Fruit fly (Drosophila melanogaster) whole organism, embryonic: ENCODE measurements around the gene CG11699.

ENCODE experiments used
- CG11695 ChIP-seq: fragments of 200-800 bp; sonication (Bioruptor generic); IDR thresholded peaks from 3 replicates; pipeline ENCODE4 v1.3.6; 2022; ENCODE audit warnings: missing biosample characterization, missing genetic modification characterization
- CG12071 ChIP-seq: fragments of 200-800 bp; sonication (Bioruptor generic); optimal IDR thresholded peaks from 3 replicates; lab custom pipeline; 2018; ENCODE audit warnings: missing biosample characterization, mild to moderate bottlenecking, missing genetic modification characterization
- CG12236 ChIP-seq: fragments of 200-800 bp; sonication (Bioruptor generic); optimal IDR thresholded peaks from 2 replicates; lab custom pipeline; 2016; ENCODE audit warnings: missing biosample characterization, missing genetic modification characterization
- CG13424 ChIP-seq: fragments of 200-800 bp; sonication (Bioruptor generic); optimal IDR thresholded peaks from 2 replicates; lab custom pipeline; 2019; ENCODE audit warnings: missing biosample characterization, mild to moderate bottlenecking, missing genetic modification characterization, moderate library complexity
- CG13894 ChIP-seq: fragments of 200-800 bp; sonication (Bioruptor generic); optimal IDR thresholded peaks from 3 replicates; lab custom pipeline; 2018; ENCODE audit warnings: missing biosample characterization, mild to moderate bottlenecking, missing genetic modification characterization, moderate library complexity
- CG14441 ChIP-seq: fragments of 200-800 bp; sonication (Bioruptor generic); IDR thresholded peaks from 2 replicates; pipeline ENCODE4 v1.3.6; 2022; ENCODE audit warnings: missing biosample characterization, missing genetic modification characterization
- CG17385 ChIP-seq: fragments of 200-800 bp; sonication (Bioruptor generic); optimal IDR thresholded peaks from 3 replicates; lab custom pipeline; 2018; ENCODE audit warnings: missing biosample characterization, mild to moderate bottlenecking, missing genetic modification characterization
- CG17612 ChIP-seq: fragments of 200-800 bp; sonication (Bioruptor generic); IDR thresholded peaks from 2 replicates; pipeline ENCODE4 v1.3.6; 2022; ENCODE audit warnings: missing biosample characterization, missing genetic modification characterization
- CG18599 ChIP-seq: fragments of 200-800 bp; sonication (Bioruptor generic); optimal IDR thresholded peaks from 3 replicates; lab custom pipeline; 2017; ENCODE audit warnings: missing biosample characterization, missing genetic modification characterization, mild to moderate bottlenecking, moderate library complexity, missing genetic modification reagents
- CG2678 ChIP-seq: fragments of 200-800 bp; sonication (Bioruptor generic); optimal IDR thresholded peaks from 3 replicates; lab custom pipeline; 2019; ENCODE audit warnings: missing biosample characterization, mild to moderate bottlenecking, missing genetic modification characterization, moderate library complexity
- CG2712 ChIP-seq: fragments of 200-800 bp; optimal IDR thresholded peaks from 3 replicates; lab custom pipeline; 2019; ENCODE audit warnings: missing biosample characterization, mild to moderate bottlenecking, missing genetic modification characterization, moderate library complexity
- CG32532 ChIP-seq: fragments of 200-800 bp; sonication (Bioruptor generic); IDR thresholded peaks from 2 replicates; pipeline ENCODE4 v1.3.6; 2022; ENCODE audit warnings: missing biosample characterization, missing genetic modification characterization
- CG3281 ChIP-seq: fragments of 200-800 bp; sonication (Bioruptor generic); optimal IDR thresholded peaks from 3 replicates; lab custom pipeline; 2017; ENCODE audit warnings: missing biosample characterization, mild to moderate bottlenecking, missing genetic modification characterization
- CG3995 ChIP-seq: fragments of 200-800 bp; sonication (Bioruptor generic); optimal IDR thresholded peaks from 3 replicates; lab custom pipeline; 2016; ENCODE audit warnings: missing biosample characterization, missing genetic modification characterization
- CG7556 ChIP-seq: fragments of 200-800 bp; sonication (Bioruptor generic); optimal IDR thresholded peaks from 2 replicates; lab custom pipeline; 2017; ENCODE audit warnings: missing biosample characterization, mild to moderate bottlenecking, missing genetic modification characterization
- CG8290 ChIP-seq, 3 experiments: fragments of 200-800 bp; sonication (Bioruptor generic); optimal IDR thresholded peaks; 2 replicates each; lab custom pipeline; 2016 to 2019; ENCODE audit warnings: missing biosample characterization in 3 of 3, missing genetic modification characterization in 3 of 3, mild to moderate bottlenecking in 2 of 3, moderate library complexity in 1 of 3
- Chrac-16 ChIP-seq: fragments of 200-800 bp; sonication (Bioruptor generic); optimal IDR thresholded peaks from 3 replicates; lab custom pipeline; 2016; ENCODE audit warnings: missing biosample characterization, missing genetic modification characterization
- Dll ChIP-seq: fragments of 200-800 bp; sonication (Bioruptor generic); IDR thresholded peaks from 4 replicates; pipeline ENCODE4 v1.3.6; 2022; ENCODE audit warnings: missing biosample characterization, missing genetic modification characterization; ENCODE audit not compliant: partially characterized antibody
- Dp ChIP-seq: fragments of 200-800 bp; sonication (Bioruptor generic); optimal IDR thresholded peaks from 2 replicates; lab custom pipeline; 2018; ENCODE audit warnings: missing biosample characterization, mild to moderate bottlenecking, missing genetic modification characterization, moderate library complexity
- Eip74EF ChIP-seq, 2 experiments: fragments of 200-800 bp in 1 of 2; fragments of >200 bp in 1 of 2; sonication (Bioruptor generic) in 1 of 2; optimal IDR thresholded peaks; 2 replicates each; lab custom pipeline; 2017 to 2019; ENCODE audit warnings: missing biosample characterization in 2 of 2, missing genetic modification characterization in 2 of 2, mild to moderate bottlenecking in 1 of 2, moderate library complexity in 1 of 2
- HmgD ChIP-seq: fragments of 200-800 bp; sonication (Bioruptor generic); optimal IDR thresholded peaks from 3 replicates; lab custom pipeline; 2016; ENCODE audit warnings: missing biosample characterization, missing genetic modification characterization
- HmgZ ChIP-seq: fragments of 200-800 bp; sonication (Bioruptor generic); optimal IDR thresholded peaks from 2 replicates; lab custom pipeline; 2018; ENCODE audit warnings: missing biosample characterization, mild to moderate bottlenecking, missing genetic modification characterization
- Hr51 ChIP-seq, 2 experiments: fragments of 200-800 bp; sonication (Bioruptor generic); optimal IDR thresholded peaks; 2 replicates in 1 of 2; 3 replicates in 1 of 2; lab custom pipeline; 2016 to 2018; ENCODE audit warnings: missing biosample characterization in 2 of 2, missing genetic modification characterization in 2 of 2, mild to moderate bottlenecking in 1 of 2, moderate library complexity in 1 of 2
- Hr78 ChIP-seq, 2 experiments: fragments of 200-800 bp in 1 of 2; fragments of >200 bp in 1 of 2; sonication (Bioruptor generic) in 1 of 2; optimal IDR thresholded peaks; 2 replicates each; lab custom pipeline; 2017 to 2019; ENCODE audit warnings: missing biosample characterization in 2 of 2, missing genetic modification characterization in 2 of 2, mild to moderate bottlenecking in 1 of 2, moderate library complexity in 1 of 2
- Lhr ChIP-seq: fragments of 200-800 bp; sonication (Bioruptor generic); optimal IDR thresholded peaks from 3 replicates; lab custom pipeline; 2017; ENCODE audit warnings: mild to moderate bottlenecking, missing biosample characterization, missing genetic modification reagents, missing genetic modification characterization
- Lpt ChIP-seq: fragments of >200 bp; optimal IDR thresholded peaks from 2 replicates; lab custom pipeline; 2018; ENCODE audit warnings: missing biosample characterization, missing genetic modification characterization
- NFAT ChIP-seq: fragments of 200-800 bp; sonication (Bioruptor generic); IDR thresholded peaks from 2 replicates; pipeline ENCODE4 v1.3.6; 2022; ENCODE audit warnings: missing biosample characterization, missing genetic modification characterization
- PHDP ChIP-seq: fragments of 200-800 bp; sonication (Bioruptor generic); optimal IDR thresholded peaks from 3 replicates; lab custom pipeline; 2018; ENCODE audit warnings: missing biosample characterization, mild to moderate bottlenecking, missing genetic modification characterization, moderate library complexity
- Sin3A ChIP-seq: fragments of >200 bp; optimal IDR thresholded peaks from 2 replicates; lab custom pipeline; 2018
- Six4 ChIP-seq: fragments of 200-800 bp; sonication (Bioruptor generic); optimal IDR thresholded peaks from 2 replicates; lab custom pipeline; 2016; ENCODE audit warnings: missing biosample characterization, missing genetic modification characterization
- Xrp1 ChIP-seq: fragments of 200-800 bp; sonication (Bioruptor generic); IDR thresholded peaks from 2 replicates; pipeline ENCODE4 v1.3.6; 2022; ENCODE audit warnings: missing biosample characterization, missing genetic modification characterization
- cad ChIP-seq: fragments of >200 bp; optimal IDR thresholded peaks from 2 replicates; lab custom pipeline; 2017; ENCODE audit warnings: missing biosample characterization, missing genetic modification characterization
- cwo ChIP-seq: fragments of 200-800 bp; sonication (Bioruptor generic); optimal IDR thresholded peaks from 3 replicates; lab custom pipeline; 2017; ENCODE audit warnings: missing biosample characterization, missing genetic modification characterization, mild to moderate bottlenecking, moderate library complexity, missing genetic modification reagents
- dan ChIP-seq: fragments of 200-800 bp; sonication (Bioruptor generic); IDR thresholded peaks from 2 replicates; pipeline ENCODE4 v1.3.6; 2022; ENCODE audit warnings: missing biosample characterization, missing genetic modification characterization
- eve ChIP-seq, 2 experiments: fragments of >200 bp; optimal IDR thresholded peaks; 2 replicates each; lab custom pipeline; 2017; ENCODE audit warnings: missing biosample characterization in 2 of 2, missing genetic modification characterization in 2 of 2
- fu2 ChIP-seq: fragments of 200-800 bp; sonication (Bioruptor generic); optimal IDR thresholded peaks from 2 replicates; lab custom pipeline; 2016; ENCODE audit warnings: missing biosample characterization, missing genetic modification characterization
- grn ChIP-seq: fragments of 200-800 bp; sonication (Bioruptor generic); optimal IDR thresholded peaks from 3 replicates; lab custom pipeline; 2017; ENCODE audit warnings: missing biosample characterization, missing genetic modification characterization
- h ChIP-seq: fragments of >200 bp; optimal IDR thresholded peaks from 2 replicates; lab custom pipeline; 2017
- hkb ChIP-seq, 2 experiments: fragments of 200-800 bp in 1 of 2; fragments of >200 bp in 1 of 2; sonication (Bioruptor generic) in 1 of 2; IDR thresholded peaks in 1 of 2; optimal IDR thresholded peaks in 1 of 2; 2 replicates each; pipeline versions ENCODE4 v1.3.6 to Lab custom; 2017 to 2022; ENCODE audit warnings: missing biosample characterization in 1 of 2, missing genetic modification characterization in 1 of 2
- klu ChIP-seq: fragments of 200-800 bp; sonication (Bioruptor generic); IDR thresholded peaks from 2 replicates; pipeline ENCODE4 v1.3.6; 2022; ENCODE audit warnings: missing biosample characterization, missing genetic modification characterization
- mam ChIP-seq: fragments of 200-800 bp; sonication (Bioruptor generic); optimal IDR thresholded peaks from 3 replicates; lab custom pipeline; 2016; ENCODE audit warnings: missing biosample characterization, missing genetic modification characterization
- phol ChIP-seq: fragments of 200-800 bp; sonication (Bioruptor generic); optimal IDR thresholded peaks from 3 replicates; lab custom pipeline; 2018; ENCODE audit warnings: missing biosample characterization, mild to moderate bottlenecking, missing genetic modification characterization, moderate library complexity
- prd ChIP-seq, 3 experiments: fragments of >200 bp in 2 of 3; fragments of 200-800 bp in 1 of 3; sonication (Bioruptor generic) in 1 of 3; optimal IDR thresholded peaks in 2 of 3; IDR thresholded peaks in 1 of 3; 2 replicates in 2 of 3; 3 replicates in 1 of 3; pipeline versions ENCODE4 v1.3.6 to Lab custom; 2017 to 2022; ENCODE audit warnings: missing biosample characterization in 1 of 3, missing genetic modification characterization in 1 of 3
- row ChIP-seq: fragments of 200-800 bp; sonication (Bioruptor generic); IDR thresholded peaks from 3 replicates; pipeline ENCODE4 v1.3.6; 2022; ENCODE audit warnings: missing biosample characterization, missing genetic modification characterization
- run ChIP-seq: fragments of 200-800 bp; sonication (Bioruptor generic); optimal IDR thresholded peaks from 3 replicates; lab custom pipeline; 2018; ENCODE audit warnings: missing biosample characterization, mild to moderate bottlenecking, missing genetic modification characterization
- slbo ChIP-seq: fragments of 200-800 bp; sonication (Bioruptor generic); IDR thresholded peaks from 2 replicates; pipeline ENCODE4 v1.3.6; 2022; ENCODE audit warnings: missing biosample characterization, missing genetic modification characterization
- sug ChIP-seq: fragments of 200-800 bp; optimal IDR thresholded peaks from 2 replicates; lab custom pipeline; 2019; ENCODE audit warnings: missing biosample characterization, mild to moderate bottlenecking, missing genetic modification characterization, moderate library complexity
- tup ChIP-seq: fragments of 200-800 bp; sonication (Bioruptor generic); optimal IDR thresholded peaks from 2 replicates; lab custom pipeline; 2016; ENCODE audit warnings: missing biosample characterization, mild to moderate bottlenecking, missing genetic modification characterization, moderate library complexity
- vfl ChIP-seq: fragments of 200-800 bp; sonication (Bioruptor generic); optimal IDR thresholded peaks from 2 replicates; lab custom pipeline; 2016; ENCODE audit warnings: missing biosample characterization, missing genetic modification characterization
- wek ChIP-seq: fragments of 200-800 bp; sonication (Bioruptor generic); optimal IDR thresholded peaks from 3 replicates; lab custom pipeline; 2018; ENCODE audit warnings: missing biosample characterization, mild to moderate bottlenecking, missing genetic modification characterization, moderate library complexity

The CG11699 gene

dm6 chrX:11550078-11550477 lies 20.3 kb upstream of the CG11699 start (continued):
- TF ChIP-seq Sin3A (lab: Kevin White, UChicago) (no peak), Hr51 (GFP tag; optimal IDR thresholded peaks at IDR 0.05; lab: Kevin White, UChicago) (peak in 1 of 2 experiments; percentile 41), CG2712 (tag; lab: Kevin White, UChicago) (no peak), CG13424 (tag; lab: Kevin White, UChicago) (peak; percentile 7), HmgD (no peak), CG18599 (GFP tag; lab: Kevin White, UChicago) (peak; percentile 28), Six4 (GFP tag; lab: Kevin White, UChicago) (no peak), sug (tag; lab: Kevin White, UChicago) (no peak), PHDP (peak; percentile 16), h (no peak), eve (GFP tag; optimal IDR thresholded peaks at IDR 0.05; lab: Kevin White, UChicago) (no peak), CG17612 (GFP tag; lab: Robert Waterston, UW) (no peak), CG7556 (no peak), hkb (optimal IDR thresholded peaks at IDR 0.05; lab: Kevin White, UChicago) (no peak), hkb (GFP tag; IDR thresholded peaks at IDR 0.05; lab: Robert Waterston, UW) (0 out of 2 replicates have a peak, but pooled peaks have one; percentile 29), Xrp1 (peak; percentile 23; the same call in 1 of the 2 replicates), CG3995 (GFP tag; lab: Kevin White, UChicago) (no peak), cad (GFP tag; lab: Kevin White, UChicago) (no peak), vfl (GFP tag; lab: Kevin White, UChicago) (no peak), CG17385 (GFP tag; lab: Kevin White, UChicago) (peak; percentile 5), CG12236 (no peak), CG11695 (GFP tag; lab: Robert Waterston, UW) (peak; percentile 71; the same call in 2 of the 3 replicates), CG2678 (tag; lab: Kevin White, UChicago) (peak; percentile 45), Dp (GFP tag; lab: Kevin White, UChicago) (no peak), CG32532 (GFP tag; lab: Robert Waterston, UW) (peak; percentile 47; the same call in 1 of the 2 replicates), klu (GFP tag; lab: Robert Waterston, UW) (no peak), dan (GFP tag; lab: Robert Waterston, UW) (no peak), cwo (GFP tag; lab: Kevin White, UChicago) (no peak), Dll (no peak), prd (optimal IDR thresholded peaks at IDR 0.05; lab: Kevin White, UChicago) (no peak), prd (GFP tag; IDR thresholded peaks at IDR 0.05; lab: Robert Waterston, UW) (peak; percentile 31; the same call in 1 of the 3 replicates), HmgZ (tag; lab: Kevin White, UChicago) (no peak), fu2 (GFP tag; lab: Kevin White, UChicago) (no peak), phol (tag; lab: Kevin White, UChicago) (no peak), Lhr (no peak), row (GFP tag; lab: Robert Waterston, UW) (peak; percentile 53), Hr78 (GFP tag; optimal IDR thresholded peaks at IDR 0.05; lab: Kevin White, UChicago) (no peak), grn (GFP tag; lab: Kevin White, UChicago) (no peak), slbo (GFP tag; lab: Robert Waterston, UW) (peak; percentile 47), Eip74EF (GFP tag; optimal IDR thresholded peaks at IDR 0.05; lab: Kevin White, UChicago) (no peak), mam (GFP tag; lab: Kevin White, UChicago) (peak; percentile 35), Chrac-16 (no peak), CG8290 (GFP tag; optimal IDR thresholded peaks at IDR 0.05; lab: Kevin White, UChicago) (no peak), CG8290 (tag; optimal IDR thresholded peaks at IDR 0.05; lab: Kevin White, UChicago) (peak in 1 of 2 experiments; percentile 55), CG14441 (GFP tag; lab: Robert Waterston, UW) (peak; percentile 34; the same call in 1 of the 2 replicates), tup (no peak), CG12071 (GFP tag; lab: Kevin White, UChicago) (no peak), wek (GFP tag; lab: Kevin White, UChicago) (no peak), Lpt (GFP tag; lab: Kevin White, UChicago) (no peak), NFAT (no peak), run (no peak), CG13894 (no peak), CG3281 (GFP tag; lab: Kevin White, UChicago) (peak; percentile 33)
